Fruit fly (Drosophila melanogaster) whole organism, wandering third instar larva: ENCODE data around the gene CG4367.
A peak's percentile ranks its signal among the peaks of the same experiment; 100 is the strongest.

Experiments
- Abd-B ChIP-seq: fragments of >200 bp; optimal IDR thresholded peaks from 2 replicates; lab custom pipeline; 2017; ENCODE audit warnings: missing biosample characterization, missing genetic modification characterization
- CG32264 ChIP-seq: fragments of 200-800 bp; sonication (Bioruptor generic); optimal IDR thresholded peaks from 2 replicates; lab custom pipeline; 2016; ENCODE audit warnings: missing biosample characterization, missing genetic modification characterization
- CG9705 ChIP-seq: fragments of 200-800 bp; sonication (Bioruptor generic); optimal IDR thresholded peaks from 2 replicates; lab custom pipeline; 2018; ENCODE audit warnings: missing biosample characterization, mild to moderate bottlenecking, missing genetic modification characterization
- CrebA ChIP-seq: fragments of 200-800 bp; sonication (Bioruptor generic); optimal IDR thresholded peaks from 2 replicates; lab custom pipeline; 2016; ENCODE audit warnings: missing biosample characterization, mild to moderate bottlenecking, missing genetic modification characterization, borderline replicate concordance
- Dfd ChIP-seq: fragments of >200 bp; optimal IDR thresholded peaks from 2 replicates; lab custom pipeline; 2017; ENCODE audit warnings: missing biosample characterization, missing genetic modification characterization
- Dif ChIP-seq: fragments of 200-275, 200-300 bp; sonication (Bioruptor generic); optimal IDR thresholded peaks from 2 replicates; lab custom pipeline; 2018; ENCODE audit warnings: missing biosample characterization, missing genetic modification characterization; ENCODE audit not compliant: partially characterized antibody
- GATAd ChIP-seq: sonication (Bioruptor generic); optimal IDR thresholded peaks from 2 replicates; lab custom pipeline; 2016; ENCODE audit warnings: missing biosample characterization, missing genetic modification characterization
- HLH106 ChIP-seq: fragments of 200-800 bp; optimal IDR thresholded peaks from 3 replicates; lab custom pipeline; 2019; ENCODE audit warnings: missing biosample characterization, mild to moderate bottlenecking, missing genetic modification characterization, moderate library complexity
- Hnf4 ChIP-seq: fragments of 200-800 bp; sonication (Bioruptor generic); optimal IDR thresholded peaks from 2 replicates; lab custom pipeline; 2016; ENCODE audit warnings: missing biosample characterization, mild to moderate bottlenecking, missing genetic modification characterization
- Hr78 ChIP-seq: fragments of >200 bp; optimal IDR thresholded peaks from 2 replicates; lab custom pipeline; 2017; ENCODE audit warnings: missing biosample characterization, missing genetic modification characterization
- Hr83 ChIP-seq: fragments of 200-300 bp; sonication (Bioruptor generic); optimal IDR thresholded peaks from 2 replicates; lab custom pipeline; 2016; ENCODE audit warnings: missing biosample characterization, mild to moderate bottlenecking, missing genetic modification characterization, moderate library complexity; ENCODE audit not compliant: poor library complexity, severe bottlenecking
- Jra ChIP-seq: sonication (Bioruptor generic); optimal IDR thresholded peaks from 2 replicates; lab custom pipeline; 2016; ENCODE audit warnings: missing biosample characterization, missing genetic modification characterization
- Mio ChIP-seq: sonication (Bioruptor generic); optimal IDR thresholded peaks from 2 replicates; lab custom pipeline; 2016; ENCODE audit warnings: missing biosample characterization, missing genetic modification characterization
- Myc ChIP-seq: fragments of >200 bp; optimal IDR thresholded peaks from 2 replicates; lab custom pipeline; 2017
- N ChIP-seq: fragments of >200 bp; optimal IDR thresholded peaks from 2 replicates; lab custom pipeline; 2018; ENCODE audit warnings: missing biosample characterization, missing external identifiers, missing genetic modification characterization
- OdsH ChIP-seq: fragments of 200-800 bp; sonication (Bioruptor generic); optimal IDR thresholded peaks from 2 replicates; lab custom pipeline; 2016; ENCODE audit warnings: missing biosample characterization, mild to moderate bottlenecking, missing genetic modification characterization
- Rel ChIP-seq, 2 experiments: fragments of 200-800 bp; sonication (Bioruptor generic) in 1 of 2; optimal IDR thresholded peaks; 2 replicates in 1 of 2; 3 replicates in 1 of 2; lab custom pipeline; 2016 to 2019; ENCODE audit warnings: mild to moderate bottlenecking in 2 of 2, missing biosample characterization in 2 of 2, missing genetic modification characterization in 2 of 2, moderate library complexity in 1 of 2
- Sp1 ChIP-seq: fragments of 200-800 bp; sonication (Bioruptor generic); optimal IDR thresholded peaks from 3 replicates; lab custom pipeline; 2019; ENCODE audit warnings: missing biosample characterization, mild to moderate bottlenecking, missing genetic modification characterization, moderate library complexity
- Vsx2 ChIP-seq: fragments of 200-300, 225-300 bp; sonication (Bioruptor generic); optimal IDR thresholded peaks from 2 replicates; lab custom pipeline; 2018; ENCODE audit warnings: missing biosample characterization, missing genetic modification characterization; ENCODE audit not compliant: partially characterized antibody
- br ChIP-seq: fragments of 200-800 bp; sonication (Bioruptor generic); optimal IDR thresholded peaks from 2 replicates; lab custom pipeline; 2016; ENCODE audit warnings: missing biosample characterization, missing genetic modification characterization
- brk ChIP-seq: fragments of 200-800 bp; sonication (Bioruptor generic); optimal IDR thresholded peaks from 2 replicates; lab custom pipeline; 2016; ENCODE audit warnings: missing biosample characterization, mild to moderate bottlenecking, missing genetic modification characterization
- dl ChIP-seq, 2 experiments: fragments of 175-275, 200-275 bp in 1 of 2; fragments of 200-275 bp in 1 of 2; sonication (Bioruptor generic); optimal IDR thresholded peaks; lab custom pipeline; 2018; ENCODE audit warnings: mild to moderate bottlenecking in 2 of 2, missing biosample characterization in 2 of 2, missing genetic modification characterization in 2 of 2, moderate library complexity in 2 of 2; ENCODE audit not compliant: partially characterized antibody in 2 of 2, insufficient read depth in 1 of 2
- dmrt93B ChIP-seq: fragments of 200-800 bp; sonication (Bioruptor generic); optimal IDR thresholded peaks from 2 replicates; lab custom pipeline; 2018; ENCODE audit warnings: missing biosample characterization, mild to moderate bottlenecking, missing genetic modification characterization
- dsf ChIP-seq: sonication (Bioruptor generic); optimal IDR thresholded peaks from 2 replicates; lab custom pipeline; 2016; ENCODE audit warnings: missing biosample characterization, missing genetic modification characterization, borderline replicate concordance
- ey ChIP-seq: fragments of 200-800 bp; sonication (Bioruptor generic); optimal IDR thresholded peaks from 2 replicates; lab custom pipeline; 2016; ENCODE audit warnings: missing biosample characterization, missing genetic modification characterization
- foxo ChIP-seq, 2 experiments: fragments of 200-800 bp; sonication (Bioruptor generic); optimal IDR thresholded peaks; 2 replicates in 1 of 2; 3 replicates in 1 of 2; lab custom pipeline; 2016 to 2017; ENCODE audit warnings: missing biosample characterization in 2 of 2, missing genetic modification characterization in 2 of 2
- fru ChIP-seq: fragments of 200-800 bp; sonication (Bioruptor generic); optimal IDR thresholded peaks from 3 replicates; lab custom pipeline; 2016; ENCODE audit warnings: missing biosample characterization, mild to moderate bottlenecking, missing genetic modification characterization
- h ChIP-seq: fragments of 200-800 bp; sonication (Bioruptor generic); optimal IDR thresholded peaks from 3 replicates; lab custom pipeline; 2016; ENCODE audit warnings: missing biosample characterization, mild to moderate bottlenecking, missing genetic modification characterization
- jim ChIP-seq: fragments of 175-275, 200-325 bp; sonication (Bioruptor generic); optimal IDR thresholded peaks from 2 replicates; lab custom pipeline; 2016; ENCODE audit warnings: missing biosample characterization, mild to moderate bottlenecking, missing genetic modification characterization
- lola ChIP-seq: fragments of >200 bp; optimal IDR thresholded peaks from 2 replicates; lab custom pipeline; 2017; ENCODE audit warnings: missing biosample characterization, missing genetic modification characterization
- pan ChIP-seq: fragments of >200 bp; optimal IDR thresholded peaks from 2 replicates; lab custom pipeline; 2017
- psq ChIP-seq: fragments of 200-800 bp; sonication (Bioruptor generic); optimal IDR thresholded peaks from 3 replicates; lab custom pipeline; 2017; ENCODE audit warnings: missing biosample characterization, mild to moderate bottlenecking, missing genetic modification characterization, moderate library complexity
- rgr ChIP-seq: fragments of 200-800 bp; sonication (Bioruptor generic); optimal IDR thresholded peaks from 3 replicates; lab custom pipeline; 2016; ENCODE audit warnings: missing biosample characterization, mild to moderate bottlenecking, missing genetic modification characterization
- sage ChIP-seq: fragments of 200-800 bp; sonication (Bioruptor generic); optimal IDR thresholded peaks from 2 replicates; lab custom pipeline; 2016; ENCODE audit warnings: missing biosample characterization, mild to moderate bottlenecking, missing genetic modification characterization
- sv ChIP-seq: fragments of 200-800 bp; sonication (Bioruptor generic); optimal IDR thresholded peaks from 3 replicates; lab custom pipeline; 2016; ENCODE audit warnings: missing biosample characterization, missing genetic modification characterization
- tai ChIP-seq: sonication (Bioruptor generic); optimal IDR thresholded peaks from 2 replicates; lab custom pipeline; 2016; ENCODE audit warnings: missing biosample characterization, missing genetic modification characterization
- usp ChIP-seq: fragments of >200 bp; optimal IDR thresholded peaks from 2 replicates; lab custom pipeline; 2017; ENCODE audit warnings: missing biosample characterization, missing genetic modification characterization
- woc ChIP-seq: sonication (Bioruptor generic); optimal IDR thresholded peaks from 2 replicates; lab custom pipeline; 2016; ENCODE audit warnings: missing biosample characterization, mild to moderate bottlenecking, missing genetic modification characterization

The CG4367 gene

dm6 chr3R:20257937-20258334 is 46.8 kb downstream of the CG4367 start:
- TF ChIP-seq Dfd (GFP tag; lab: Kevin White, UChicago), result no peak
- TF ChIP-seq Vsx2 (GFP tag; lab: Kevin White, UChicago), result no peak
- TF ChIP-seq Rel (GFP tag; optimal IDR thresholded peaks at IDR 0.05; lab: Kevin White, UChicago), result no peak
- TF ChIP-seq Rel (tag; optimal IDR thresholded peaks at IDR 0.05; lab: Kevin White, UChicago), result no peak
- TF ChIP-seq Abd-B (GFP tag; lab: Kevin White, UChicago), result no peak
- no peak for TF ChIP-seq N (GFP tag; lab: Kevin White, UChicago)
- TF ChIP-seq dsf, result no peak
- peak; percentile 40 for TF ChIP-seq Sp1 (GFP tag; lab: Kevin White, UChicago)
- TF ChIP-seq sv, result no peak
- TF ChIP-seq h (GFP tag; lab: Kevin White, UChicago), result peak; percentile 70
- TF ChIP-seq foxo (GFP tag; optimal IDR thresholded peaks at IDR 0.05; lab: Kevin White, UChicago), result peak in 1 of 2 experiments; percentile 72
- TF ChIP-seq woc (GFP tag; lab: Kevin White, UChicago), result peak; percentile 35
- no peak for TF ChIP-seq Hr78
- TF ChIP-seq jim, result no peak
- no peak for TF ChIP-seq psq (GFP tag; lab: Kevin White, UChicago)
- peak; percentile 43 for TF ChIP-seq ey (GFP tag; lab: Kevin White, UChicago)
- peak; percentile 51 for TF ChIP-seq dmrt93B (GFP tag; lab: Kevin White, UChicago)
- TF ChIP-seq dl (GFP tag; optimal IDR thresholded peaks at IDR 0.05; lab: Kevin White, UChicago; ENCODE audit: insufficient read depth in 1 of 2, partially characterized antibody in 2 of 2), result no peak
- no peak for TF ChIP-seq Dif (GFP tag; lab: Kevin White, UChicago)
- TF ChIP-seq OdsH, result peak; percentile 58
- TF ChIP-seq rgr, result peak; percentile 45
- no peak for TF ChIP-seq Mio (GFP tag; lab: Kevin White, UChicago)
- peak; percentile 5 for TF ChIP-seq CG9705 (GFP tag; lab: Kevin White, UChicago)
- no peak for TF ChIP-seq tai (GFP tag; lab: Kevin White, UChicago)
- no peak for TF ChIP-seq usp (GFP tag; lab: Kevin White, UChicago)
- TF ChIP-seq Jra (GFP tag; lab: Kevin White, UChicago), result no peak
- TF ChIP-seq fru, result peak; percentile 63
- TF ChIP-seq GATAd, result no peak
- TF ChIP-seq CrebA (GFP tag; lab: Kevin White, UChicago), result no peak
- TF ChIP-seq brk (GFP tag; lab: Kevin White, UChicago), result no peak
- TF ChIP-seq CG32264 (GFP tag; lab: Kevin White, UChicago), result no peak
- no peak for TF ChIP-seq pan (lab: Kevin White, UChicago)
- peak; percentile 59 for TF ChIP-seq HLH106
- TF ChIP-seq sage (GFP tag; lab: Kevin White, UChicago), result no peak
- no peak for TF ChIP-seq Hr83 (GFP tag; lab: Kevin White, UChicago)
- peak; percentile 2 for TF ChIP-seq br (GFP tag; lab: Kevin White, UChicago)
- TF ChIP-seq Hnf4, result no peak
- no peak for TF ChIP-seq lola (GFP tag; lab: Kevin White, UChicago)
- no peak for TF ChIP-seq Myc (lab: Kevin White, UChicago)

- TF ChIP-seq foxo (GFP tag; optimal IDR thresholded peaks at IDR 0.05; lab: Kevin White, UChicago), result no peak
- peak; percentile 85 for TF ChIP-seq psq (GFP tag; lab: Kevin White, UChicago)
- TF ChIP-seq brk (GFP tag; lab: Kevin White, UChicago), result peak; percentile 20
- TF ChIP-seq Hr78, result no peak
- TF ChIP-seq dl (GFP tag; optimal IDR thresholded peaks at IDR 0.05; lab: Kevin White, UChicago; ENCODE audit: insufficient read depth in 1 of 2, partially characterized antibody in 2 of 2), result no peak
- no peak for TF ChIP-seq OdsH
- peak; percentile 59 for TF ChIP-seq woc (GFP tag; lab: Kevin White, UChicago)
- peak; percentile 37 for TF ChIP-seq Hr83 (GFP tag; lab: Kevin White, UChicago)
- peak; percentile 33 for TF ChIP-seq Dif (GFP tag; lab: Kevin White, UChicago)
- TF ChIP-seq GATAd, result no peak
- TF ChIP-seq Rel (GFP tag; optimal IDR thresholded peaks at IDR 0.05; lab: Kevin White, UChicago), result peak; percentile 49
- peak; percentile 38 for TF ChIP-seq Rel (tag; optimal IDR thresholded peaks at IDR 0.05; lab: Kevin White, UChicago)
- peak; percentile 83 for TF ChIP-seq CrebA (GFP tag; lab: Kevin White, UChicago)
- TF ChIP-seq Vsx2 (GFP tag; lab: Kevin White, UChicago), result peak; percentile 27
- peak; percentile 11 for TF ChIP-seq Hnf4
- TF ChIP-seq, all 38 proteins: peak for 9
Measured at dm6 chr3R:20257180-20257936, 47.4 kb downstream of the CG4367 start.
